Worm (Caenorhabditis elegans): Measurements from ENCODE around the gene ilcr-1.

The ilcr-1 gene

ce11 chrIV:14257528-14257927, 18.7 kb upstream of the ilcr-1 start:
- TF ChIP-seq ztf-29 (GFP tag; IDR thresholded peaks at IDR 0.05) (no peak), cog-1 (tag; optimal IDR thresholded peaks at IDR 0.05) (no peak), med-1 (GFP tag; optimal IDR thresholded peaks at IDR 0.05; ENCODE audit: insufficient read depth) (no peak), T22C8.4 (GFP tag; IDR thresholded peaks at IDR 0.05) (no peak), ref-1 (GFP tag; conservative IDR thresholded peaks at IDR 0.05) (no peak), klf-2 (GFP tag; conservative IDR thresholded peaks at IDR 0.05) (no peak), tab-1 (GFP tag; IDR thresholded peaks at IDR 0.05) (no peak), ztf-23 (GFP tag; IDR thresholded peaks at IDR 0.05) (no peak), flt-1 (GFP tag; IDR thresholded peaks at IDR 0.05) (no peak)

ce11 chrIV:14259197-14259596, 17.1 kb upstream of the ilcr-1 start:
- no peak for TF ChIP-seq klf-2 (GFP tag; conservative IDR thresholded peaks at IDR 0.05)

ce11 chrIV:14260761-14261160, 15.5 kb upstream of the ilcr-1 start:
- TF ChIP-seq T22C8.4 (GFP tag; IDR thresholded peaks at IDR 0.05) (no peak), flt-1 (GFP tag; IDR thresholded peaks at IDR 0.05) (no peak), ztf-29 (GFP tag; IDR thresholded peaks at IDR 0.05) (no peak), tab-1 (GFP tag; IDR thresholded peaks at IDR 0.05) (no peak), klf-2 (GFP tag; conservative IDR thresholded peaks at IDR 0.05) (no peak), ref-1 (GFP tag; conservative IDR thresholded peaks at IDR 0.05) (no peak), cog-1 (tag; optimal IDR thresholded peaks at IDR 0.05) (no peak), ztf-23 (GFP tag; IDR thresholded peaks at IDR 0.05) (no peak)

ce11 chrIV:14268882-14269281, 7.4 kb upstream of the ilcr-1 start:
- TF ChIP-seq ztf-29 (GFP tag; IDR thresholded peaks at IDR 0.05) (no peak), tab-1 (GFP tag; IDR thresholded peaks at IDR 0.05) (no peak), ref-1 (GFP tag; conservative IDR thresholded peaks at IDR 0.05) (no peak), ztf-23 (GFP tag; IDR thresholded peaks at IDR 0.05) (no peak), med-1 (GFP tag; optimal IDR thresholded peaks at IDR 0.05; ENCODE audit: insufficient read depth) (no peak), cog-1 (tag; optimal IDR thresholded peaks at IDR 0.05) (no peak), T22C8.4 (GFP tag; IDR thresholded peaks at IDR 0.05) (no peak), klf-2 (GFP tag; conservative IDR thresholded peaks at IDR 0.05) (no peak), flt-1 (GFP tag; IDR thresholded peaks at IDR 0.05) (no peak)

- TF ChIP-seq ztf-23 (GFP tag; IDR thresholded peaks at IDR 0.05) (no peak), flt-1 (GFP tag; IDR thresholded peaks at IDR 0.05) (no peak), klf-2 (GFP tag; conservative IDR thresholded peaks at IDR 0.05) (no peak), tab-1 (GFP tag; IDR thresholded peaks at IDR 0.05) (no peak), ztf-29 (GFP tag; IDR thresholded peaks at IDR 0.05) (no peak), cog-1 (tag; optimal IDR thresholded peaks at IDR 0.05) (no peak)
Measured at ce11 chrIV:14269932-14270331, 6.3 kb upstream of the ilcr-1 start.

- TF ChIP-seq ref-1 (GFP tag; conservative IDR thresholded peaks at IDR 0.05): no peak
- TF ChIP-seq med-1 (GFP tag; optimal IDR thresholded peaks at IDR 0.05; ENCODE audit: insufficient read depth): no peak
- TF ChIP-seq flt-1 (GFP tag; IDR thresholded peaks at IDR 0.05): no peak
- no peak for TF ChIP-seq T22C8.4 (GFP tag; IDR thresholded peaks at IDR 0.05)
- TF ChIP-seq ztf-23 (GFP tag; IDR thresholded peaks at IDR 0.05): no peak
- no peak for TF ChIP-seq tab-1 (GFP tag; IDR thresholded peaks at IDR 0.05)
- TF ChIP-seq klf-2 (GFP tag; conservative IDR thresholded peaks at IDR 0.05): no peak
- no peak for TF ChIP-seq cog-1 (tag; optimal IDR thresholded peaks at IDR 0.05)
Measured at ce11 chrIV:14272561-14272960, 3.7 kb upstream of the ilcr-1 start.

- TF ChIP-seq ztf-23 (GFP tag; IDR thresholded peaks at IDR 0.05) (no peak), ref-1 (GFP tag; conservative IDR thresholded peaks at IDR 0.05) (no peak), flt-1 (GFP tag; IDR thresholded peaks at IDR 0.05) (no peak), ztf-29 (GFP tag; IDR thresholded peaks at IDR 0.05) (no peak), tab-1 (GFP tag; IDR thresholded peaks at IDR 0.05) (no peak), cog-1 (tag; optimal IDR thresholded peaks at IDR 0.05) (no peak), med-1 (GFP tag; optimal IDR thresholded peaks at IDR 0.05; ENCODE audit: insufficient read depth) (no peak), klf-2 (GFP tag; conservative IDR thresholded peaks at IDR 0.05) (no peak), T22C8.4 (GFP tag; IDR thresholded peaks at IDR 0.05) (no peak)
Measured at ce11 chrIV:14274834-14275233, 1.4 kb upstream of the ilcr-1 start.

- no peak for TF ChIP-seq tab-1 (GFP tag; IDR thresholded peaks at IDR 0.05)
- no peak for TF ChIP-seq klf-2 (GFP tag; conservative IDR thresholded peaks at IDR 0.05)
- no peak for TF ChIP-seq cog-1 (tag; optimal IDR thresholded peaks at IDR 0.05)
- no peak for TF ChIP-seq ztf-23 (GFP tag; IDR thresholded peaks at IDR 0.05)
- TF ChIP-seq flt-1 (GFP tag; IDR thresholded peaks at IDR 0.05): no peak
- no peak for TF ChIP-seq T22C8.4 (GFP tag; IDR thresholded peaks at IDR 0.05)
- no peak for TF ChIP-seq med-1 (GFP tag; optimal IDR thresholded peaks at IDR 0.05; ENCODE audit: insufficient read depth)
- TF ChIP-seq ztf-29 (GFP tag; IDR thresholded peaks at IDR 0.05): no peak
- TF ChIP-seq ref-1 (GFP tag; conservative IDR thresholded peaks at IDR 0.05): no peak
Measured at ce11 chrIV:14276773-14277388, 621 bp downstream of the ilcr-1 start.

ce11 chrIV:14284920-14285319, 8.7 kb downstream of the ilcr-1 start:
- no peak for TF ChIP-seq ztf-29 (GFP tag; IDR thresholded peaks at IDR 0.05)
- no peak for TF ChIP-seq flt-1 (GFP tag; IDR thresholded peaks at IDR 0.05)
- no peak for TF ChIP-seq klf-2 (GFP tag; conservative IDR thresholded peaks at IDR 0.05)
- TF ChIP-seq ztf-23 (GFP tag; IDR thresholded peaks at IDR 0.05): no peak
- TF ChIP-seq ref-1 (GFP tag; conservative IDR thresholded peaks at IDR 0.05): no peak
- TF ChIP-seq tab-1 (GFP tag; IDR thresholded peaks at IDR 0.05): no peak
- TF ChIP-seq cog-1 (tag; optimal IDR thresholded peaks at IDR 0.05): no peak
- no peak for TF ChIP-seq T22C8.4 (GFP tag; IDR thresholded peaks at IDR 0.05)
- no peak for TF ChIP-seq med-1 (GFP tag; optimal IDR thresholded peaks at IDR 0.05; ENCODE audit: insufficient read depth)

ce11 chrIV:14291601-14292000, 15.3 kb downstream of the ilcr-1 start, which contains the start of gene Y64G10A.7:
TSS of gene Y64G10A.7 (plus strand) at chrIV:14291901.
- TF ChIP-seq ztf-23 (GFP tag; IDR thresholded peaks at IDR 0.05) (no peak), ref-1 (GFP tag; conservative IDR thresholded peaks at IDR 0.05) (no peak)

All from whole organism, midembryonic.